Fruit fly (Drosophila melanogaster) whole organism, embryonic: ENCODE measurements around the gene CG44362.

Experiments
- Abd-B ChIP-seq: fragments of 200-800 bp; sonication (Bioruptor generic); optimal IDR thresholded peaks from 2 replicates; lab custom pipeline; 2018; ENCODE audit warnings: missing biosample characterization, mild to moderate bottlenecking, missing genetic modification characterization, moderate library complexity
- Adf1 ChIP-seq: fragments of 200-800 bp; sonication (Bioruptor generic); IDR thresholded peaks from 2 replicates; pipeline ENCODE4 v1.3.6; 2022; ENCODE audit warnings: missing biosample characterization, missing genetic modification characterization
- Atf6 ChIP-seq: fragments of 200-800 bp; sonication (Bioruptor generic); IDR thresholded peaks from 2 replicates; pipeline ENCODE4 v1.3.6; 2022; ENCODE audit warnings: missing biosample characterization, missing genetic modification characterization
- CG10959 ChIP-seq: fragments of 200-800 bp; sonication (Bioruptor generic); IDR thresholded peaks from 2 replicates; pipeline ENCODE4 v1.3.6; 2022; ENCODE audit warnings: missing biosample characterization, missing genetic modification characterization
- CG11696 ChIP-seq: fragments of 200-800 bp; sonication (Bioruptor generic); IDR thresholded peaks from 2 replicates; pipeline ENCODE4 v1.3.6; 2022; ENCODE audit warnings: missing biosample characterization, missing genetic modification characterization
- CG12659 ChIP-seq: fragments of 200-800 bp; sonication (Bioruptor generic); optimal IDR thresholded peaks from 3 replicates; lab custom pipeline; 2017; ENCODE audit warnings: mild to moderate bottlenecking, missing biosample characterization, missing genetic modification reagents, missing genetic modification characterization
- CG13624 ChIP-seq: fragments of 200-800 bp; sonication (Bioruptor generic); optimal IDR thresholded peaks from 2 replicates; lab custom pipeline; 2016; ENCODE audit warnings: missing biosample characterization, missing genetic modification characterization
- CG14014 ChIP-seq: fragments of 200-800 bp; sonication (Bioruptor generic); IDR thresholded peaks from 2 replicates; pipeline ENCODE4 v1.3.6; 2022; ENCODE audit warnings: missing biosample characterization, missing genetic modification characterization
- CG1647 ChIP-seq: fragments of 200-800 bp; sonication (Bioruptor generic); optimal IDR thresholded peaks from 3 replicates; lab custom pipeline; 2016; ENCODE audit warnings: missing biosample characterization, missing genetic modification characterization
- CG16815 ChIP-seq: fragments of 200-800 bp; sonication (Bioruptor generic); optimal IDR thresholded peaks from 3 replicates; lab custom pipeline; 2017; ENCODE audit warnings: missing biosample characterization, mild to moderate bottlenecking, missing genetic modification characterization
- CG31388 ChIP-seq: fragments of 200-800 bp; sonication (Bioruptor generic); optimal IDR thresholded peaks from 2 replicates; lab custom pipeline; 2016; ENCODE audit warnings: missing biosample characterization, missing genetic modification characterization
- CG3726 ChIP-seq: fragments of 200-800 bp; sonication (Bioruptor generic); IDR thresholded peaks from 3 replicates; pipeline ENCODE4, ENCODE4 v1.3.6; 2022; ENCODE audit warnings: missing biosample characterization, missing genetic modification characterization
- CG3838 ChIP-seq: fragments of 200-800 bp; sonication (Bioruptor generic); optimal IDR thresholded peaks from 3 replicates; lab custom pipeline; 2016; ENCODE audit warnings: missing biosample characterization, missing genetic modification characterization
- CG5245 ChIP-seq: fragments of 200-800 bp; sonication (Bioruptor generic); optimal IDR thresholded peaks from 3 replicates; lab custom pipeline; 2016; ENCODE audit warnings: missing biosample characterization, missing genetic modification characterization
- CG6254 ChIP-seq: fragments of 200-800 bp; sonication (Bioruptor generic); optimal IDR thresholded peaks from 3 replicates; lab custom pipeline; 2017; ENCODE audit warnings: mild to moderate bottlenecking, missing biosample characterization, missing genetic modification reagents, missing genetic modification characterization
- CG6791 ChIP-seq: fragments of 200-800 bp; sonication (Bioruptor generic); IDR thresholded peaks from 3 replicates; pipeline ENCODE4 v1.3.6; 2022; ENCODE audit warnings: missing biosample characterization, missing genetic modification characterization; ENCODE audit not compliant: partially characterized antibody
- CG8281 ChIP-seq: fragments of 200-800 bp; sonication (Bioruptor generic); optimal IDR thresholded peaks from 2 replicates; lab custom pipeline; 2018; ENCODE audit warnings: missing biosample characterization, mild to moderate bottlenecking, missing genetic modification characterization, moderate library complexity
- CG8359 ChIP-seq: fragments of 200-800 bp; sonication (Bioruptor generic); optimal IDR thresholded peaks from 2 replicates; lab custom pipeline; 2017; ENCODE audit warnings: missing biosample characterization, mild to moderate bottlenecking, missing genetic modification characterization, borderline replicate concordance
- CG8478 ChIP-seq: fragments of >200 bp; optimal IDR thresholded peaks from 2 replicates; lab custom pipeline; 2018
- CG8765 ChIP-seq: fragments of 200-800 bp; sonication (Bioruptor generic); IDR thresholded peaks from 2 replicates; pipeline ENCODE4 v1.3.6; 2022; ENCODE audit warnings: missing biosample characterization, missing genetic modification characterization
- CkIIα-i1 ChIP-seq: fragments of 200-800 bp; sonication (Bioruptor generic); IDR thresholded peaks from 2 replicates; pipeline ENCODE4 v1.3.6; 2022; ENCODE audit warnings: missing biosample characterization, missing genetic modification characterization
- Dfd ChIP-seq, 2 experiments: fragments of >200 bp; optimal IDR thresholded peaks; 2 replicates each; lab custom pipeline; 2017; ENCODE audit warnings: missing biosample characterization in 2 of 2, missing genetic modification characterization in 2 of 2
- Doc3 ChIP-seq: fragments of 200-800 bp; sonication (Bioruptor generic); IDR thresholded peaks from 3 replicates; pipeline ENCODE4 v1.3.6; 2022; ENCODE audit warnings: missing biosample characterization, missing genetic modification characterization; ENCODE audit not compliant: partially characterized antibody
- Gsc ChIP-seq: fragments of 200-800 bp; sonication (Bioruptor generic); IDR thresholded peaks from 2 replicates; pipeline ENCODE4 v1.3.6; 2022; ENCODE audit warnings: missing biosample characterization, missing genetic modification characterization
- Pdp1 ChIP-seq, 2 experiments: fragments of 200-800 bp; sonication (Bioruptor generic); optimal IDR thresholded peaks; 3 replicates each; lab custom pipeline; 2016; ENCODE audit warnings: missing biosample characterization in 2 of 2, missing genetic modification characterization in 2 of 2, mild to moderate bottlenecking in 1 of 2, moderate library complexity in 1 of 2
- Ptx1 ChIP-seq: fragments of 200-800 bp; sonication (Bioruptor generic); IDR thresholded peaks from 2 replicates; pipeline ENCODE4 v1.3.6; 2022; ENCODE audit warnings: missing biosample characterization, missing genetic modification characterization
- Sry-δ ChIP-seq: fragments of 200-800 bp; sonication (Bioruptor generic); optimal IDR thresholded peaks from 2 replicates; lab custom pipeline; 2016; ENCODE audit warnings: missing biosample characterization, missing genetic modification characterization
- Stat92E ChIP-seq, 3 experiments: fragments of >200 bp in 2 of 3; fragments of 200-800 bp in 1 of 3; sonication (Bioruptor generic) in 1 of 3; optimal IDR thresholded peaks; 2 replicates each; lab custom pipeline; 2017 to 2019; ENCODE audit warnings: missing biosample characterization in 3 of 3, missing genetic modification characterization in 3 of 3, mild to moderate bottlenecking in 1 of 3, moderate library complexity in 1 of 3
- abd-A ChIP-seq: fragments of 200-800 bp; sonication (Bioruptor generic); optimal IDR thresholded peaks from 3 replicates; lab custom pipeline; 2019; ENCODE audit warnings: missing biosample characterization, mild to moderate bottlenecking, missing genetic modification characterization, moderate library complexity
- aop ChIP-seq: fragments of 200-800 bp; sonication (Bioruptor generic); IDR thresholded peaks from 2 replicates; pipeline ENCODE4 v1.3.6; 2022; ENCODE audit warnings: missing biosample characterization, missing genetic modification characterization
- az2 ChIP-seq: fragments of 200-800 bp; sonication (Bioruptor generic); optimal IDR thresholded peaks from 3 replicates; lab custom pipeline; 2016; ENCODE audit warnings: missing biosample characterization, missing genetic modification characterization
- br ChIP-seq: fragments of >200 bp; optimal IDR thresholded peaks from 2 replicates; lab custom pipeline; 2017
- bsh ChIP-seq, 2 experiments: fragments of 200-800 bp; sonication (Bioruptor generic); optimal IDR thresholded peaks; 2 replicates each; lab custom pipeline; 2017 to 2018; ENCODE audit warnings: mild to moderate bottlenecking in 2 of 2, missing biosample characterization in 2 of 2, missing genetic modification characterization in 2 of 2, moderate library complexity in 1 of 2
- dysf ChIP-seq: fragments of 200-800 bp; sonication (Bioruptor generic); IDR thresholded peaks from 3 replicates; pipeline ENCODE4 v1.3.6; 2022; ENCODE audit warnings: missing biosample characterization, missing genetic modification characterization
- emc ChIP-seq: fragments of 200-800 bp; sonication (Bioruptor generic); optimal IDR thresholded peaks from 2 replicates; lab custom pipeline; 2016; ENCODE audit warnings: missing biosample characterization, missing genetic modification characterization
- esg ChIP-seq: fragments of 200-800 bp; sonication (Bioruptor generic); conservative IDR thresholded peaks from 2 replicates; pipeline ENCODE4 v1.3.6; 2022; ENCODE audit warnings: missing biosample characterization, missing genetic modification characterization
- eyg ChIP-seq: fragments of 200-800 bp; sonication (Bioruptor generic); optimal IDR thresholded peaks from 3 replicates; lab custom pipeline; 2016; ENCODE audit warnings: missing biosample characterization, missing genetic modification characterization
- fd102C ChIP-seq: fragments of 200-800 bp; sonication (Bioruptor generic); optimal IDR thresholded peaks from 2 replicates; lab custom pipeline; 2018; ENCODE audit warnings: missing biosample characterization, mild to moderate bottlenecking, missing genetic modification characterization, moderate library complexity
- ftz-f1 ChIP-seq: fragments of 200-800 bp; sonication (Bioruptor generic); optimal IDR thresholded peaks from 2 replicates; lab custom pipeline; 2016; ENCODE audit warnings: missing biosample characterization, missing genetic modification characterization
- hkb ChIP-seq, 2 experiments: fragments of 200-800 bp in 1 of 2; fragments of >200 bp in 1 of 2; sonication (Bioruptor generic) in 1 of 2; IDR thresholded peaks in 1 of 2; optimal IDR thresholded peaks in 1 of 2; 2 replicates each; pipeline versions ENCODE4 v1.3.6 to Lab custom; 2017 to 2022; ENCODE audit warnings: missing biosample characterization in 1 of 2, missing genetic modification characterization in 1 of 2
- jumu ChIP-seq: fragments of 200-800 bp; sonication (Bioruptor generic); optimal IDR thresholded peaks from 3 replicates; lab custom pipeline; 2016; ENCODE audit warnings: missing biosample characterization, missing genetic modification characterization
- lab ChIP-seq: fragments of 200-800 bp; sonication (Bioruptor generic); optimal IDR thresholded peaks from 3 replicates; lab custom pipeline; 2017; ENCODE audit warnings: missing biosample characterization, missing genetic modification characterization, mild to moderate bottlenecking, moderate library complexity, missing genetic modification reagents
- mld ChIP-seq: fragments of 200-800 bp; sonication (Bioruptor generic); IDR thresholded peaks from 3 replicates; pipeline ENCODE4 v1.3.6; 2022; ENCODE audit warnings: missing biosample characterization, missing genetic modification characterization; ENCODE audit not compliant: partially characterized antibody
- phol ChIP-seq: fragments of 200-800 bp; sonication (Bioruptor generic); optimal IDR thresholded peaks from 3 replicates; lab custom pipeline; 2018; ENCODE audit warnings: missing biosample characterization, mild to moderate bottlenecking, missing genetic modification characterization, moderate library complexity
- sisA ChIP-seq: fragments of 200-800 bp; sonication (Bioruptor generic); IDR thresholded peaks from 2 replicates; pipeline ENCODE4 v1.3.6; 2022; ENCODE audit warnings: missing biosample characterization, missing genetic modification characterization
- stc ChIP-seq: fragments of 200-800 bp; sonication (Bioruptor generic); IDR thresholded peaks from 2 replicates; pipeline ENCODE4 v1.3.6; 2022; ENCODE audit warnings: missing biosample characterization, missing genetic modification characterization

The CG44362 gene

DNA sequence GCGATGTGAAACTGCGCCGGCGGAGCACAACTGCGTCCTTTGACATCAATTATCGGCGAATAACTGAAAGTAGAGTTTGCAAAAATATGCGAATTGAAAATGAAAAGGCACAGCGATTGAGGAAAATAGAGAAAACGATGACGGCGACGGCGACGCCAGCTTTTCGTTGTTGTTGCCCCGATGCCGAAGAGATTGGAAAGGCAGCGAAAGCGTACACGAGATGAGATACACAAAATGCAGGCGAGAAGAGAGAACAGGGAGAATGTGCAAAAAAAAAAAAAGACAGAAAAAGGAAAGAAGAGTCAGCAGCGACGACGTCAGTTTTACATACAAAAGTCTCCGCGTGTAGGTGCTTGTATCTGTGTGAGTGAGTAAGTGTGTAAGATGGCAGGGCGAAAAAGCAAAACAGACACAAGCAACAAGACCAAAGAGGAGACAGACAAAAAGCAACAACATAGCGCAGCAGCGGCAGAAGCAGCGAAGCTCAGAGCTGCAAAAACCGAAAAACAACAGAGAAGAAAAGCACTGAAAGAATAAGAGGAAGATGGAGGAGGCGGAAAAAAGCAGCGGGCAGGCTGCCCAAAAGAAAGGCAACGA, 32.4 kb upstream of the CG44362 start, which contains the start of gene CG6163 (continued):
- TF ChIP-seq eyg (GFP tag; lab: Kevin White, UChicago) (no peak), Doc3 (no peak), bsh (GFP tag; optimal IDR thresholded peaks at IDR 0.05; lab: Kevin White, UChicago) (peak in 1 of 2 experiments; percentile 47), Adf1 (GFP tag; lab: Robert Waterston, UW) (peak; percentile 48; the same call in 1 of the 2 replicates), emc (GFP tag; lab: Kevin White, UChicago) (no peak), hkb (optimal IDR thresholded peaks at IDR 0.05; lab: Kevin White, UChicago) (no peak), hkb (GFP tag; IDR thresholded peaks at IDR 0.05; lab: Robert Waterston, UW) (0 out of 2 replicates have a peak, but pooled peaks have one; percentile 6), ftz-f1 (GFP tag; lab: Kevin White, UChicago) (no peak)

DNA sequence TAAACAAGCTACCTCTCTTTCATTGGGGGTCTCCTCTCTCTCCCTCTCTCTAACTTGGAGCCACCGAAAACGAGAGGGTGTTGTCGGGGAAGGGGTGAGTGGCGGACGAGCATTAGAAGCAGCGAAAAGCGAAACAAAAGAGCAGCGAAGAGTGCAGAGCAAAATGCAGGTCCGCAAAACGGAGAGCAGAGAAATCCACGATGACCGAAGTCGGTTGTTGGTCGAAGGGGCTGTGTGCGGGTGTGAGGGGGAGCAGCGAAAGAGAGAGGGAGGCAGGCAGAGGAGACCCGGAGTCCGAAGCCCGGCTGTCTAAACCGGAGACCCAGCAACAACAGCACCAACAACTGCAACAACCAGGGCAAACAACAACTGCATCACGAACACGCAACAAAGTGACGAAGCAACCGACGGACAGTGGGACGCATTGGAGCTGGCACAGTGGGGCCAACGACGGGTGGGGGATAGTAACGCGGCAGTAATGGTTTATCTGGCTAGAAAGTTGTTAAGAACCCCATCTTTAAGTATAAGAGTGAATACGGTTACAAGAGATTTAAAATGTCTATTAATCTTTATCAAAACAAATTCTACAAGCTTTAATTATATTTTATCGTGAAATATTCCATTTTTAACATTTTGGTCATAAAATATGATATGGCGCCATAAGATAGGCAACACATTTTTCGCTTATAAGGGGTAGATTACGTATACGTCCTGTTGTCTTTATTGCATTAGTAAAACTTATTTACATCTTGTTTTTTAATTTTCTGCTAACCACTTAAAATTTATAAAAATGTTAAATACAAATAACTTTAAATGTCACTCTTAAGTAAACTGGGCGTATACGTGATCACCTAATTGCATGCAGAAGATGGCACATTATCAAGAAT, 31.7 kb upstream of the CG44362 start:
- TF ChIP-seq Adf1 (GFP tag; lab: Robert Waterston, UW) (no peak), Dfd (GFP tag; optimal IDR thresholded peaks at IDR 0.05; lab: Kevin White, UChicago) (no peak), Stat92E (GFP tag; optimal IDR thresholded peaks at IDR 0.05; lab: Kevin White, UChicago) (no peak), CkIIα-i1 (GFP tag; lab: Robert Waterston, UW) (no peak), CG8765 (no peak), CG3726 (GFP tag; lab: Robert Waterston, UW) (no peak), Ptx1 (GFP tag; lab: Robert Waterston, UW) (no peak), Sry-δ (GFP tag; lab: Kevin White, UChicago) (no peak), CG14014 (GFP tag; lab: Robert Waterston, UW) (no peak), aop (no peak), CG8478 (peak; percentile 47), Atf6 (GFP tag; lab: Robert Waterston, UW) (no peak), phol (tag; lab: Kevin White, UChicago) (peak; percentile 31), sisA (GFP tag; lab: Robert Waterston, UW) (0 out of 2 replicates have a peak, but pooled peaks have one; percentile 8), mld (GFP tag; lab: Robert Waterston, UW) (no peak), dysf (GFP tag; lab: Robert Waterston, UW) (0 out of 3 replicates have a peak, but pooled peaks have one; percentile 13), abd-A (tag; lab: Kevin White, UChicago) (peak; percentile 43), CG5245 (GFP tag; lab: Kevin White, UChicago) (no peak), CG1647 (no peak), CG16815 (no peak), jumu (GFP tag; lab: Kevin White, UChicago) (no peak), CG8281 (tag; lab: Kevin White, UChicago) (no peak), CG6254 (no peak), az2 (GFP tag; lab: Kevin White, UChicago) (no peak), Gsc (GFP tag; lab: Robert Waterston, UW) (no peak), br (lab: Kevin White, UChicago) (no peak), CG8359 (GFP tag; lab: Kevin White, UChicago) (no peak), CG3838 (GFP tag; lab: Kevin White, UChicago) (no peak), CG12659 (GFP tag; lab: Kevin White, UChicago) (no peak), Pdp1 (GFP tag; optimal IDR thresholded peaks at IDR 0.05; lab: Kevin White, UChicago) (no peak), CG31388 (no peak), stc (GFP tag; lab: Robert Waterston, UW) (0 out of 2 replicates have a peak, but pooled peaks have one; percentile 25), CG11696 (no peak), CG10959 (GFP tag; lab: Robert Waterston, UW) (no peak), esg (GFP tag; lab: Robert Waterston, UW) (no peak), CG6791 (GFP tag; lab: Robert Waterston, UW) (no peak), lab (no peak), CG13624 (GFP tag; lab: Kevin White, UChicago) (no peak), Abd-B (GFP tag; lab: Kevin White, UChicago) (no peak), fd102C (no peak)
